Worm (Caenorhabditis elegans) whole organism, L4 larva: Measurements from ENCODE around the gene gcy-1.

Experiments used
- T20F7.1 ChIP-seq: fragments of 200-800 bp; sonication (Bioruptor generic); optimal IDR thresholded peaks from 2 replicates; lab custom pipeline; 2018; ENCODE audit warnings: mild to moderate bottlenecking, missing genetic modification characterization, missing compliant biosample characterization
- ceh-82 ChIP-seq: sonication (generic microtip); optimal IDR thresholded peaks from 2 replicates; lab custom pipeline; 2017; ENCODE audit warnings: missing biosample characterization, missing genetic modification characterization
- dmd-9 ChIP-seq: fragments of 200-800 bp; sonication (Bioruptor generic); IDR thresholded peaks from 2 replicates; pipeline ENCODE4 v1.3.6; 2022; ENCODE audit warnings: missing genetic modification reagents, missing genetic modification characterization, missing compliant biosample characterization
- fos-1 ChIP-seq: fragments of 150-350 bp; optimal IDR thresholded peaks from 2 replicates; lab custom pipeline; 2014; ENCODE audit warnings: missing biosample characterization, missing genetic modification characterization
- lin-29 ChIP-seq: fragments of 200-800 bp; sonication (Bioruptor generic); IDR thresholded peaks from 2 replicates; pipeline ENCODE4 v1.3.6; 2022; ENCODE audit warnings: missing genetic modification reagents, missing genetic modification characterization, missing compliant biosample characterization
- lsy-2 ChIP-seq, 2 experiments: fragments of 150-350 bp in 1 of 2; sonication (generic microtip) in 1 of 2; optimal IDR thresholded peaks; 2 replicates each; lab custom pipeline; 2014 to 2017; ENCODE audit warnings: missing biosample characterization in 2 of 2, missing genetic modification characterization in 2 of 2
- mxl-2 ChIP-seq: fragments of 200-800 bp; sonication (Bioruptor generic); conservative IDR thresholded peaks from 2 replicates; pipeline ENCODE4 v1.3.6; 2022; ENCODE audit warnings: missing genetic modification reagents, missing genetic modification characterization, missing compliant biosample characterization
- nhr-11 ChIP-seq: fragments of 150-350 bp; optimal IDR thresholded peaks from 2 replicates; lab custom pipeline; 2014; ENCODE audit warnings: missing biosample characterization, missing genetic modification characterization
- pqm-1 ChIP-seq: sonication (generic microtip); optimal IDR thresholded peaks from 2 replicates; lab custom pipeline; 2017; ENCODE audit warnings: missing biosample characterization, missing genetic modification characterization
- unc-130 ChIP-seq: sonication (generic microtip); optimal IDR thresholded peaks from 2 replicates; lab custom pipeline; 2016; ENCODE audit warnings: missing genetic modification reagents, missing genetic modification characterization, missing compliant biosample characterization
- unc-39 ChIP-seq: sonication (generic microtip); optimal IDR thresholded peaks from 2 replicates; lab custom pipeline; 2017; ENCODE audit warnings: missing biosample characterization, missing genetic modification characterization
- zfp-3 ChIP-seq: fragments of 200-800 bp; sonication (Bioruptor generic); conservative IDR thresholded peaks from 2 replicates; pipeline ENCODE4 v1.3.6; 2022; ENCODE audit warnings: missing genetic modification reagents, missing genetic modification characterization, missing compliant biosample characterization

- TF ChIP-seq lin-29 (no peak), ceh-82 (tag; lab: Kevin White, UChicago) (no peak), fos-1 (tag; lab: Kevin White, UChicago) (no peak), unc-39 (tag; lab: Kevin White, UChicago) (no peak), unc-130 (no peak), dmd-9 (GFP tag; lab: Robert Waterston, UW) (no peak), mxl-2 (GFP tag; lab: Robert Waterston, UW) (no peak), nhr-11 (tag; lab: Kevin White, UChicago) (peak; percentile 48), T20F7.1 (GFP tag; lab: Kevin White, UChicago) (no peak), lsy-2 (tag; optimal IDR thresholded peaks at IDR 0.05; lab: Kevin White, UChicago) (peak in 1 of 2 experiments; percentile 3), pqm-1 (peak; percentile 41), zfp-3 (peak; percentile 44; the same call in 1 of the 2 replicates)
These were observed 29.3 kb downstream of the gcy-1 start, which contains the start of gene T19H5.4 for ce11 chrII:9487337-9487950.
